Fruit fly (Drosophila melanogaster): ENCODE results near the gene CG5890.

- TF ChIP-seq Sox102F (GFP tag; optimal IDR thresholded peaks at IDR 0.05) (no peak), mam (GFP tag; optimal IDR thresholded peaks at IDR 0.05) (no peak), CG11085 (GFP tag; IDR thresholded peaks at IDR 0.05) (no peak), chn (GFP tag; optimal IDR thresholded peaks at IDR 0.05) (no peak), CG34376 (GFP tag; optimal IDR thresholded peaks at IDR 0.05) (no peak), CG9876 (GFP tag; optimal IDR thresholded peaks at IDR 0.05) (no peak), CG4282 (GFP tag; optimal IDR thresholded peaks at IDR 0.05) (no peak), kay (GFP tag; optimal IDR thresholded peaks at IDR 0.05) (no peak), br (optimal IDR thresholded peaks at IDR 0.05) (no peak), dimm (GFP tag; IDR thresholded peaks at IDR 0.05) (no peak), HLHmδ (GFP tag; optimal IDR thresholded peaks at IDR 0.05) (no peak)
Measured at dm6 chr3R:25830128-25830527, 25.8 kb upstream of the CG5890 start, which contains the start of gene Sfp96F.
